Worm (Caenorhabditis elegans) whole organism, L4 larva: Measurements from ENCODE around the gene C08E8.3.
A peak's percentile ranks its signal among the peaks of the same experiment; 100 is the strongest.

Experiments
- F37D6.2 ChIP-seq: sonication (generic microtip); optimal IDR thresholded peaks from 2 replicates; lab custom pipeline; 2016; ENCODE audit warnings: mild to moderate bottlenecking, missing genetic modification characterization, missing compliant biosample characterization
- F44E2.7 ChIP-seq: fragments of 200-800 bp; sonication (Bioruptor generic); IDR thresholded peaks from 2 replicates; pipeline ENCODE4 v2.1.2; 2022; ENCODE audit warnings: missing genetic modification characterization, missing compliant biosample characterization
- R02D3.7 ChIP-seq: fragments of 150-350 bp; sonication (generic microtip); optimal IDR thresholded peaks from 3 replicates; lab custom pipeline; 2014; ENCODE audit warnings: missing biosample characterization, missing genetic modification characterization
- T26A8.4 ChIP-seq: fragments of 200-800 bp; sonication (Bioruptor generic); IDR thresholded peaks from 2 replicates; pipeline ENCODE4 v1.3.6; 2022; ENCODE audit warnings: missing genetic modification characterization, missing compliant biosample characterization
- Y48G9A.11 ChIP-seq: fragments of 200-800 bp; sonication (Bioruptor generic); IDR thresholded peaks from 2 replicates; pipeline ENCODE4 v1.3.6; 2022; ENCODE audit warnings: missing genetic modification reagents, missing genetic modification characterization, missing compliant biosample characterization
- ZK337.2 ChIP-seq: fragments of 200-800 bp; sonication (Bioruptor generic); IDR thresholded peaks from 2 replicates; pipeline ENCODE4 v1.3.6; 2022; ENCODE audit warnings: missing genetic modification reagents, missing genetic modification characterization, missing compliant biosample characterization
- ZK546.5 ChIP-seq, 2 experiments: sonication (generic microtip); optimal IDR thresholded peaks; 2 replicates each; lab custom pipeline; 2017; ENCODE audit warnings: missing biosample characterization in 2 of 2, missing genetic modification characterization in 2 of 2
- arid-1 ChIP-seq: fragments of 200-800 bp; sonication (Bioruptor generic); conservative IDR thresholded peaks from 2 replicates; pipeline ENCODE4 v1.3.6; 2022; ENCODE audit warnings: missing genetic modification reagents, missing genetic modification characterization, missing compliant biosample characterization
- attf-4 ChIP-seq: sonication (generic microtip); optimal IDR thresholded peaks from 3 replicates; lab custom pipeline; 2017; ENCODE audit warnings: missing biosample characterization, missing genetic modification characterization
- ceh-20 ChIP-seq: fragments of 200-800 bp; sonication (Bioruptor generic); IDR thresholded peaks from 2 replicates; pipeline ENCODE4 v1.3.6; 2022; ENCODE audit warnings: missing genetic modification reagents, missing genetic modification characterization, missing compliant biosample characterization
- ceh-28 ChIP-seq: fragments of 150-350 bp; optimal IDR thresholded peaks from 2 replicates; lab custom pipeline; 2014; ENCODE audit warnings: missing biosample characterization, missing genetic modification reagents, missing genetic modification characterization
- ceh-44 ChIP-seq: fragments of 200-800 bp; sonication (Bioruptor generic); IDR thresholded peaks from 2 replicates; pipeline ENCODE4 v1.3.6; 2022; ENCODE audit warnings: missing genetic modification reagents, missing genetic modification characterization, missing compliant biosample characterization
- ceh-62 ChIP-seq: sonication (generic microtip); optimal IDR thresholded peaks from 2 replicates; lab custom pipeline; 2017; ENCODE audit warnings: missing biosample characterization, missing genetic modification characterization
- cey-2 ChIP-seq: sonication (generic microtip); optimal IDR thresholded peaks from 3 replicates; lab custom pipeline; 2017; ENCODE audit warnings: missing genetic modification characterization, mild to moderate bottlenecking, missing compliant biosample characterization, antibody characterized with exemption, borderline replicate concordance; ENCODE audit not compliant: insufficient read depth
- daf-19 ChIP-seq: fragments of 200-800 bp; sonication (Bioruptor generic); conservative IDR thresholded peaks from 2 replicates; pipeline ENCODE4 v1.3.6; 2022; ENCODE audit warnings: missing genetic modification characterization, missing compliant biosample characterization
- dmd-9 ChIP-seq: fragments of 200-800 bp; sonication (Bioruptor generic); IDR thresholded peaks from 2 replicates; pipeline ENCODE4 v1.3.6; 2022; ENCODE audit warnings: missing genetic modification reagents, missing genetic modification characterization, missing compliant biosample characterization
- dpl-1 ChIP-seq: fragments of 150-350 bp; optimal IDR thresholded peaks from 2 replicates; lab custom pipeline; 2014; ENCODE audit warnings: missing biosample characterization, missing genetic modification reagents, missing genetic modification characterization
- egl-27 ChIP-seq: sonication (generic microtip); optimal IDR thresholded peaks from 3 replicates; lab custom pipeline; 2017; ENCODE audit warnings: missing biosample characterization, missing genetic modification reagents, missing genetic modification characterization
- fos-1 ChIP-seq: fragments of 150-350 bp; optimal IDR thresholded peaks from 2 replicates; lab custom pipeline; 2014; ENCODE audit warnings: missing biosample characterization, missing genetic modification characterization
- gei-8 ChIP-seq: fragments of 200-800 bp; sonication (Bioruptor generic); optimal IDR thresholded peaks from 2 replicates; lab custom pipeline; 2018; ENCODE audit warnings: mild to moderate bottlenecking, missing genetic modification characterization, missing compliant biosample characterization
- hif-1 ChIP-seq, 2 experiments: sonication (generic microtip); optimal IDR thresholded peaks; 2 replicates each; lab custom pipeline; 2016 to 2017; ENCODE audit warnings: missing compliant biosample characterization in 2 of 2, missing genetic modification characterization in 2 of 2, missing genetic modification reagents in 2 of 2, missing genotype in 2 of 2, mild to moderate bottlenecking in 1 of 2
- hlh-11 ChIP-seq: fragments of 200-800 bp; sonication (Bioruptor generic); optimal IDR thresholded peaks from 2 replicates; lab custom pipeline; 2018; ENCODE audit warnings: mild to moderate bottlenecking, missing genetic modification characterization, missing compliant biosample characterization
- hlh-30 ChIP-seq: sonication (generic microtip); optimal IDR thresholded peaks from 2 replicates; lab custom pipeline; 2017; ENCODE audit warnings: antibody characterized with exemption, mild to moderate bottlenecking, missing genetic modification characterization, missing compliant biosample characterization; ENCODE audit not compliant: insufficient read depth
- hmg-1.1 ChIP-seq: fragments of 200-800 bp; sonication (Bioruptor generic); IDR thresholded peaks from 2 replicates; pipeline ENCODE4 v1.3.6; 2022; ENCODE audit warnings: missing genetic modification reagents, missing genetic modification characterization, missing compliant biosample characterization
- lin-15B ChIP-seq: fragments of 150-350 bp; sonication (generic microtip); optimal IDR thresholded peaks from 3 replicates; lab custom pipeline; 2014; ENCODE audit warnings: missing biosample characterization, missing genetic modification characterization
- lin-29 ChIP-seq: fragments of 200-800 bp; sonication (Bioruptor generic); IDR thresholded peaks from 2 replicates; pipeline ENCODE4 v1.3.6; 2022; ENCODE audit warnings: missing genetic modification reagents, missing genetic modification characterization, missing compliant biosample characterization
- lsy-2 ChIP-seq, 2 experiments: fragments of 150-350 bp in 1 of 2; sonication (generic microtip) in 1 of 2; optimal IDR thresholded peaks; 2 replicates each; lab custom pipeline; 2014 to 2017; ENCODE audit warnings: missing biosample characterization in 2 of 2, missing genetic modification characterization in 2 of 2
- madf-5 ChIP-seq, 2 experiments: fragments of 200-800 bp; sonication (Bioruptor generic); IDR thresholded peaks; 2 replicates each; pipeline ENCODE4 v1.3.6; 2022; ENCODE audit warnings: missing compliant biosample characterization in 2 of 2, missing genetic modification characterization in 2 of 2
- madf-9 ChIP-seq: fragments of 200-800 bp; sonication (Bioruptor generic); conservative IDR thresholded peaks from 2 replicates; pipeline ENCODE4 v1.3.6; 2022; ENCODE audit warnings: missing genetic modification reagents, missing genetic modification characterization, missing compliant biosample characterization
- mep-1 ChIP-seq: fragments of 150-350 bp; sonication (generic microtip); optimal IDR thresholded peaks from 3 replicates; lab custom pipeline; 2014; ENCODE audit warnings: missing biosample characterization, missing genetic modification characterization
- nhr-102 ChIP-seq: sonication (generic microtip); optimal IDR thresholded peaks from 2 replicates; lab custom pipeline; 2016; ENCODE audit warnings: mild to moderate bottlenecking, missing genetic modification characterization, moderate library complexity, missing compliant biosample characterization
- nhr-111 ChIP-seq: fragments of 200-800 bp; sonication (Bioruptor generic); optimal IDR thresholded peaks from 2 replicates; lab custom pipeline; 2018; ENCODE audit warnings: mild to moderate bottlenecking, missing genetic modification characterization, missing compliant biosample characterization
- nhr-25 ChIP-seq: sonication (generic microtip); optimal IDR thresholded peaks from 2 replicates; lab custom pipeline; 2017; ENCODE audit warnings: missing genetic modification characterization, mild to moderate bottlenecking, missing compliant biosample characterization, antibody characterized with exemption, moderate library complexity, borderline replicate concordance; ENCODE audit not compliant: insufficient read depth
- nhr-42 ChIP-seq: fragments of 200-800 bp; sonication (Bioruptor generic); IDR thresholded peaks from 2 replicates; pipeline ENCODE4 v1.3.6; 2022; ENCODE audit warnings: missing genetic modification characterization, missing compliant biosample characterization
- nhr-76 ChIP-seq: fragments of 150-350 bp; optimal IDR thresholded peaks from 2 replicates; lab custom pipeline; 2014; ENCODE audit warnings: missing biosample characterization, missing genetic modification characterization
- rbr-2 ChIP-seq: sonication (generic microtip); optimal IDR thresholded peaks from 2 replicates; lab custom pipeline; 2016; ENCODE audit warnings: missing genotype, missing genetic modification characterization, missing compliant biosample characterization
- snpc-4 ChIP-seq: fragments of 150-350 bp; optimal IDR thresholded peaks from 2 replicates; lab custom pipeline; 2014; ENCODE audit warnings: missing biosample characterization, missing genetic modification characterization
- spr-1 ChIP-seq: sonication (generic microtip); optimal IDR thresholded peaks from 2 replicates; lab custom pipeline; 2016; ENCODE audit warnings: mild to moderate bottlenecking, missing genetic modification characterization, missing compliant biosample characterization
- tag-97 ChIP-seq: fragments of 200-800 bp; sonication (Bioruptor generic); IDR thresholded peaks from 2 replicates; pipeline ENCODE4 v1.3.6; 2022; ENCODE audit warnings: missing genetic modification characterization, missing compliant biosample characterization
- tra-1 ChIP-seq: fragments of 200-800 bp; sonication (Bioruptor generic); IDR thresholded peaks from 2 replicates; pipeline ENCODE4 v1.3.6; 2022; ENCODE audit warnings: missing genetic modification reagents, missing genetic modification characterization, missing compliant biosample characterization
- unc-62 ChIP-seq, 3 experiments: fragments of 150-350 bp in 1 of 3; sonication (generic microtip); optimal IDR thresholded peaks in 2 of 3; peaks in 1 of 3; 1 replicate in 1 of 3; 2 replicates in 2 of 3; lab custom pipeline; 2014 to 2017; ENCODE audit warnings: missing biosample characterization in 3 of 3, missing genetic modification characterization in 3 of 3, missing genetic modification reagents in 3 of 3, missing genotype in 1 of 3
- zfp-3 ChIP-seq: fragments of 200-800 bp; sonication (Bioruptor generic); conservative IDR thresholded peaks from 2 replicates; pipeline ENCODE4 v1.3.6; 2022; ENCODE audit warnings: missing genetic modification reagents, missing genetic modification characterization, missing compliant biosample characterization
- ztf-11 ChIP-seq: fragments of 150-350 bp; optimal IDR thresholded peaks from 2 replicates; lab custom pipeline; 2014; ENCODE audit warnings: missing biosample characterization, missing genetic modification characterization

The C08E8.3 gene

ce11 chrV:18374194-18374593 is 24.3 kb downstream of the C08E8.3 start, which contains the start of gene Y51A2B.2:
Y51A2B.2 (plus strand) TSS chrV:18374494.
- no peak for TF ChIP-seq nhr-102 (tag; lab: Kevin White, UChicago)
- TF ChIP-seq lin-29 (GFP tag; lab: Robert Waterston, UW), result no peak
- TF ChIP-seq attf-4 (tag; lab: Kevin White, UChicago), result no peak
- no peak for TF ChIP-seq F44E2.7 (GFP tag; lab: Robert Waterston, UW)
- TF ChIP-seq arid-1 (GFP tag; lab: Robert Waterston, UW), result no peak
- no peak for TF ChIP-seq T26A8.4 (GFP tag; lab: Robert Waterston, UW)
- TF ChIP-seq nhr-25, result no peak
- no peak for TF ChIP-seq daf-19
- TF ChIP-seq gei-8 (GFP tag; lab: Kevin White, UChicago), result no peak
- TF ChIP-seq spr-1 (tag; lab: Kevin White, UChicago), result no peak
- no peak for TF ChIP-seq tag-97 (GFP tag; lab: Robert Waterston, UW)
- TF ChIP-seq ceh-62 (tag; lab: Kevin White, UChicago), result no peak
- TF ChIP-seq madf-5 (GFP tag; IDR thresholded peaks at IDR 0.05; lab: Robert Waterston, UW), result no peak
- no peak for TF ChIP-seq hlh-11 (tag; lab: Kevin White, UChicago)
- TF ChIP-seq madf-9 (GFP tag; lab: Robert Waterston, UW), result no peak

- TF ChIP-seq ceh-28 (tag; lab: Kevin White, UChicago) (peak; percentile 78), fos-1 (no peak)
- TF ChIP-seq, all 104 proteins: peak for 1
Observed at ce11 chrV:18375551-18375950, 25.6 kb downstream of the C08E8.3 start.

- TF ChIP-seq dmd-9 (GFP tag; lab: Robert Waterston, UW) (no peak), ZK337.2 (GFP tag; lab: Robert Waterston, UW) (no peak), rbr-2 (tag; lab: Kevin White, UChicago) (no peak), dpl-1 (GFP tag; lab: Kevin White, UChicago) (no peak), ceh-44 (no peak), F37D6.2 (tag; lab: Kevin White, UChicago) (no peak), ZK546.5 (tag; optimal IDR thresholded peaks at IDR 0.05; lab: Kevin White, UChicago) (no peak), Y48G9A.11 (no peak), snpc-4 (tag; lab: Kevin White, UChicago) (no peak), zfp-3 (GFP tag; lab: Robert Waterston, UW) (no peak), madf-5 (GFP tag; IDR thresholded peaks at IDR 0.05; lab: Robert Waterston, UW) (no peak), hmg-1.1 (no peak), lin-15B (tag; lab: Kevin White, UChicago) (no peak), nhr-25 (no peak)
Observed at ce11 chrV:18378819-18379218, 28.9 kb downstream of the C08E8.3 start, which contains the start of gene Y51A2B.8. Y51A2B.8 (plus strand) TSS chrV:18379119.

ce11 chrV:18382590-18382989 is 32.7 kb downstream of the C08E8.3 start, which contains the start of gene nhr-288:
nhr-288 (minus strand) TSS chrV:18382690.
- TF ChIP-seq unc-62 (GFP tag; optimal IDR thresholded peaks at IDR 0.05 in 1 of 2; lab: Kevin White, UChicago), result peak in 1 of 2 experiments; percentile 9
- TF ChIP-seq unc-62 (tag; optimal IDR thresholded peaks at IDR 0.05; lab: Kevin White, UChicago), result no peak
- no peak for TF ChIP-seq lsy-2 (tag; optimal IDR thresholded peaks at IDR 0.05; lab: Kevin White, UChicago)
- TF ChIP-seq, all 104 proteins: peak for 1

ce11 chrV:18389046-18389445 is 39.1 kb downstream of the C08E8.3 start, which contains the start of the genes Y51A2B.4 and Y51A2B.5:
Y51A2B.4 (minus strand) TSS chrV:18389146.
Y51A2B.5 (plus strand) TSS chrV:18389277.
- no peak for TF ChIP-seq hif-1 (tag; optimal IDR thresholded peaks at IDR 0.05; lab: Kevin White, UChicago)
- TF ChIP-seq tra-1 (GFP tag; lab: Robert Waterston, UW), result no peak
- no peak for TF ChIP-seq R02D3.7
- TF ChIP-seq nhr-111 (GFP tag; lab: Kevin White, UChicago), result no peak
- no peak for TF ChIP-seq dmd-9 (GFP tag; lab: Robert Waterston, UW)
- TF ChIP-seq T26A8.4 (GFP tag; lab: Robert Waterston, UW), result no peak
- no peak for TF ChIP-seq lsy-2 (tag; optimal IDR thresholded peaks at IDR 0.05; lab: Kevin White, UChicago)
- no peak for TF ChIP-seq cey-2 (tag; lab: Kevin White, UChicago)
- TF ChIP-seq hlh-30, result no peak
- TF ChIP-seq daf-19, result no peak
- TF ChIP-seq ztf-11 (tag; lab: Kevin White, UChicago), result no peak
- no peak for TF ChIP-seq nhr-42
- TF ChIP-seq mep-1 (tag; lab: Kevin White, UChicago), result no peak
- TF ChIP-seq egl-27 (tag; lab: Kevin White, UChicago), result no peak
- TF ChIP-seq nhr-76 (tag; lab: Kevin White, UChicago), result no peak
- no peak for TF ChIP-seq ceh-20 (GFP tag; lab: Robert Waterston, UW)
- no peak for TF ChIP-seq rbr-2 (tag; lab: Kevin White, UChicago)
